Worm (Caenorhabditis elegans) whole organism, L2 larva: ENCODE results near the gene srbc-21.

Source experiments
- R02D3.7 ChIP-seq: fragments of 150-350 bp; optimal IDR thresholded peaks from 2 replicates; lab custom pipeline; 2014; ENCODE audit warnings: missing biosample characterization, missing genetic modification characterization
- ama-1 ChIP-seq: fragments of 150-350 bp; optimal IDR thresholded peaks from 2 replicates; lab custom pipeline; 2018; ENCODE audit warnings: inconsistent platforms
- dmd-4 ChIP-seq: sonication (generic microtip); optimal IDR thresholded peaks from 2 replicates; lab custom pipeline; 2017; ENCODE audit warnings: missing biosample characterization, missing genetic modification characterization
- egl-27 ChIP-seq: sonication (generic microtip); optimal IDR thresholded peaks from 3 replicates; lab custom pipeline; 2017; ENCODE audit warnings: missing biosample characterization, missing genetic modification reagents, missing genetic modification characterization
- lin-39 ChIP-seq: fragments of 150-350 bp; optimal IDR thresholded peaks from 2 replicates; lab custom pipeline; 2014; ENCODE audit warnings: missing biosample characterization, missing genetic modification reagents, missing genetic modification characterization
- mdl-1 ChIP-seq, 2 experiments: fragments of 150-350 bp in 1 of 2; sonication (generic microtip) in 1 of 2; optimal IDR thresholded peaks; 2 replicates each; lab custom pipeline; 2017; ENCODE audit warnings: missing biosample characterization in 2 of 2, missing genetic modification characterization in 2 of 2
- nhr-77 ChIP-seq: fragments of 150-350 bp; optimal IDR thresholded peaks from 2 replicates; lab custom pipeline; 2014; ENCODE audit warnings: missing biosample characterization, missing genetic modification characterization
- skn-1 ChIP-seq: sonication (generic microtip); optimal IDR thresholded peaks from 2 replicates; lab custom pipeline; 2017; ENCODE audit warnings: missing biosample characterization, missing genetic modification characterization
- unc-62 ChIP-seq: fragments of 150-350 bp; optimal IDR thresholded peaks from 2 replicates; lab custom pipeline; 2014; ENCODE audit warnings: missing biosample characterization, missing genetic modification reagents, missing genetic modification characterization
- zag-1 ChIP-seq: fragments of 150-350 bp; optimal IDR thresholded peaks from 2 replicates; lab custom pipeline; 2014; ENCODE audit warnings: missing biosample characterization, missing genetic modification characterization

DNA sequence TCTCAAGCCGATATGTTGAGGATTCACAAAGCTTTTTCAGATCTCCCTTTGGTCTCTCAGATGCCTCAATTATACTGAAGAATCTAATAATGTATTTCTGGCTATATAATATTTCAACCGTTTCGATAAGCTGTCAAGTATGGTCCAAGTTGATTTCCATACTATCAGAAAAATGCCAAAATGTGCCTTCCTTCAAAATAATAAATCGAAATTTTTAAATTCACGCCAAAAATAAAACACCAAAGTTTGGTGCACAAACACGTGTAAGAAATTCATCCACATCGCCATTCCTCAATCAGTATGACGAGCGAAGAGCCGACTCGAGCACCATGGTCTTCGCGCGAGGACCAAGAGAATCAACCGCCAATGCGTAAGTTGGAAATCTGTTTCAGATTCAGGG, 35.8 kb upstream of the srbc-21 start, which contains the start of gene F22F7.11:
- no peak for TF ChIP-seq lin-39 (tag; lab: Kevin White, UChicago)
- TF ChIP-seq mdl-1 (tag; optimal IDR thresholded peaks at IDR 0.05; lab: Kevin White, UChicago) = no peak
- TF ChIP-seq dmd-4 (tag; lab: Kevin White, UChicago) = no peak
- no peak for TF ChIP-seq egl-27
- TF ChIP-seq R02D3.7 (tag; lab: Kevin White, UChicago) = no peak
- TF ChIP-seq unc-62 (GFP tag; lab: Kevin White, UChicago) = no peak
- TF ChIP-seq zag-1 (tag; lab: Kevin White, UChicago) = no peak
- no peak for TF ChIP-seq nhr-77 (tag; lab: Kevin White, UChicago)
- TF ChIP-seq ama-1 (lab: Kevin White, UChicago) = no peak
- TF ChIP-seq skn-1 (tag; lab: Kevin White, UChicago) = no peak
